Worm (Caenorhabditis elegans): Measurements from ENCODE around the gene mrps-17.

The mrps-17 gene

ce11 chrIII:6405121-6405520 lies 26.5 kb downstream of the mrps-17 start:
- TF ChIP-seq pha-4 (tag; optimal IDR thresholded peaks at IDR 0.05) (no peak), F57C9.4 (tag; optimal IDR thresholded peaks at IDR 0.05) (no peak), aptf-3 (GFP tag; IDR thresholded peaks at IDR 0.05) (no peak), let-526 (GFP tag; IDR thresholded peaks at IDR 0.05) (no peak), lsl-1 (GFP tag; optimal IDR thresholded peaks at IDR 0.05) (no peak), F39B2.1 (GFP tag; IDR thresholded peaks at IDR 0.05) (no peak), cebp-2 (GFP tag; IDR thresholded peaks at IDR 0.05) (no peak), lin-26 (GFP tag; IDR thresholded peaks at IDR 0.05) (no peak)

- TF ChIP-seq F10E7.11 (tag; optimal IDR thresholded peaks at IDR 0.05) (no peak), let-607 (tag; optimal IDR thresholded peaks at IDR 0.05) (peak in 1 of 2 experiments; percentile 37), unc-62 (GFP tag; optimal IDR thresholded peaks at IDR 0.05) (peak; percentile 81), nhr-80 (tag; optimal IDR thresholded peaks at IDR 0.05) (peak; percentile 49), unc-130 (GFP tag; optimal IDR thresholded peaks at IDR 0.05) (no peak), aptf-3 (GFP tag; IDR thresholded peaks at IDR 0.05) (no peak)
These were observed 28.8 kb downstream of the mrps-17 start for ce11 chrIII:6402810-6403209.

- TF ChIP-seq lir-1 (GFP tag; conservative IDR thresholded peaks at IDR 0.05) (no peak), somi-1 (GFP tag; optimal IDR thresholded peaks at IDR 0.05) (peak; percentile 33)
These were observed 29.3 kb downstream of the mrps-17 start for ce11 chrIII:6402346-6402745.

ce11 chrIII:6399424-6399823 lies 32.2 kb downstream of the mrps-17 start:
- TF ChIP-seq hsf-1 (GFP tag; IDR thresholded peaks at IDR 0.05) (no peak), zim-3 (tag; optimal IDR thresholded peaks at IDR 0.05) (no peak), let-526 (GFP tag; IDR thresholded peaks at IDR 0.05) (no peak), rcor-1 (GFP tag; IDR thresholded peaks at IDR 0.05) (no peak), repo-1 (tag; optimal IDR thresholded peaks at IDR 0.05) (no peak), chd-7 (tag; optimal IDR thresholded peaks at IDR 0.05) (no peak), ztf-18 (tag; optimal IDR thresholded peaks at IDR 0.05) (no peak), B0336.3 (GFP tag; IDR thresholded peaks at IDR 0.05) (no peak), tbx-9 (tag; optimal IDR thresholded peaks at IDR 0.05; ENCODE audit: borderline replicate concordance) (no peak), attf-6 (GFP tag; IDR thresholded peaks at IDR 0.05) (no peak), fkh-3 (tag; optimal IDR thresholded peaks at IDR 0.05) (no peak), egrh-3 (GFP tag; IDR thresholded peaks at IDR 0.05) (no peak), efl-1 (GFP tag; optimal IDR thresholded peaks at IDR 0.05) (no peak)

- TF ChIP-seq ceh-27 (GFP tag; optimal IDR thresholded peaks at IDR 0.05): no peak
- TF ChIP-seq snpc-1.1 (tag; optimal IDR thresholded peaks at IDR 0.05; ENCODE audit: insufficient read depth): no peak
- no peak for TF ChIP-seq tlf-1 (GFP tag; optimal IDR thresholded peaks at IDR 0.05)
- TF ChIP-seq tbp1 (GFP tag; optimal IDR thresholded peaks at IDR 0.05): no peak
- no peak for TF ChIP-seq sptf-2 (GFP tag; optimal IDR thresholded peaks at IDR 0.05)
- no peak for TF ChIP-seq rcor-1 (GFP tag; IDR thresholded peaks at IDR 0.05)
- no peak for TF ChIP-seq lag-1 (GFP tag; IDR thresholded peaks at IDR 0.05)
These were observed 33.5 kb downstream of the mrps-17 start for ce11 chrIII:6398124-6398523.

Measured in whole organism, young adult.